Fruit fly (Drosophila melanogaster) S2 (cell line): ENCODE measurements around the gene CG9270.

Experiments used
- CG8478 ChIP-seq: fragments of >200 bp; optimal IDR thresholded peaks from 2 replicates; lab custom pipeline; 2018
- CTCF ChIP-seq, 2 experiments: fragments of >200 bp; optimal IDR thresholded peaks; 2 replicates each; lab custom pipeline; 2018

- no peak for TF ChIP-seq CTCF (optimal IDR thresholded peaks at IDR 0.05; lab: Kevin White, UChicago)
- TF ChIP-seq CG8478 (lab: Kevin White, UChicago) = no peak
Observed at dm6 chr2L:20936420-20936819, 2.5 kb upstream of the CG9270 start.
